Worm (Caenorhabditis elegans) whole organism, early embryonic: ENCODE results near the gene oac-40.

Experiments used
- F13C5.2 ChIP-seq: sonication (generic microtip); optimal IDR thresholded peaks from 2 replicates; lab custom pipeline; 2017; ENCODE audit warnings: mild to moderate bottlenecking, missing genetic modification characterization, inconsistent platforms, missing compliant biosample characterization
- ama-1 ChIP-seq: fragments of 150-350 bp; optimal IDR thresholded peaks from 2 replicates; lab custom pipeline; 2014
- ceh-13 ChIP-seq: fragments of 200-800 bp; sonication (Bioruptor generic); optimal IDR thresholded peaks from 2 replicates; lab custom pipeline; 2018; ENCODE audit warnings: mild to moderate bottlenecking, missing genetic modification characterization, missing compliant biosample characterization
- ets-7 ChIP-seq: sonication (generic microtip); optimal IDR thresholded peaks from 2 replicates; lab custom pipeline; 2016; ENCODE audit warnings: missing genotype, missing genetic modification characterization, missing compliant biosample characterization
- flt-1 ChIP-seq: fragments of 200-800 bp; sonication (Bioruptor generic); IDR thresholded peaks from 2 replicates; pipeline ENCODE4 v1.3.6; 2022; ENCODE audit warnings: missing genetic modification characterization, missing compliant biosample characterization
- hmg-4 ChIP-seq: fragments of 200-800 bp; sonication (Bioruptor generic); optimal IDR thresholded peaks from 2 replicates; lab custom pipeline; 2018; ENCODE audit warnings: mild to moderate bottlenecking, missing genetic modification characterization, missing compliant biosample characterization
- hnd-1 ChIP-seq: sonication (generic microtip); optimal IDR thresholded peaks from 2 replicates; lab custom pipeline; 2016; ENCODE audit warnings: missing genetic modification characterization, missing compliant biosample characterization
- sea-1 ChIP-seq: fragments of 200-800 bp; sonication (Bioruptor generic); conservative IDR thresholded peaks from 2 replicates; pipeline ENCODE4 v1.3.6; 2022; ENCODE audit warnings: missing genetic modification characterization, missing compliant biosample characterization
- tbx-37 ChIP-seq: fragments of 200-800 bp; sonication (Bioruptor generic); conservative IDR thresholded peaks from 2 replicates; pipeline ENCODE4 v1.3.6; 2022; ENCODE audit warnings: missing genetic modification reagents, missing genetic modification characterization, missing compliant biosample characterization
- tra-4 ChIP-seq: sonication (generic microtip); optimal IDR thresholded peaks from 2 replicates; lab custom pipeline; 2017; ENCODE audit warnings: missing genetic modification characterization, missing compliant biosample characterization

DNA sequence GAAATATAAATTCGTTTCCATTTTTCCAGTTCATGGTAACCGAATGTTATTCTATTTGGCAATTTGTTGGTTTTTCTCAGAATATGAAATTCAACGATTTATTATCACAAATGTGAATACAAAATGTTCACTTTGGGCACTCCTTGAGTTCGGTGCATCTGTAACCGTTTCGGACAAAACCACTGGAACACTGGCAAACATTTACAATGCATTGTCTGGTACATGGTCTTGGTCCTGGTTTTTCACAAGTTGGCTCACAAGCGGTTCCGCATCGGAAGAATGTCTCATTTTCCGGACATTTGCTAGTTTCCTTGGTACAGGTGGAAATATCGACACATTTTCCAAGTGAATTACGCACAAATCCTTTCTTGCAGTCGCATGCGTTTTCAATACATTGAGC, 36.7 kb downstream of the oac-40 start:
- TF ChIP-seq ama-1 (lab: Kevin White, UChicago) (no peak), tbx-37 (GFP tag; lab: Robert Waterston, UW) (no peak), flt-1 (GFP tag; lab: Robert Waterston, UW) (no peak), hmg-4 (GFP tag; lab: Kevin White, UChicago) (no peak), hnd-1 (tag; lab: Kevin White, UChicago) (no peak), tra-4 (tag; lab: Kevin White, UChicago) (no peak), ets-7 (tag; lab: Kevin White, UChicago) (no peak), ceh-13 (GFP tag; lab: Kevin White, UChicago) (no peak), sea-1 (GFP tag; lab: Robert Waterston, UW) (no peak), F13C5.2 (tag; lab: Kevin White, UChicago) (no peak)
